Fruit fly (Drosophila melanogaster): Measurements from ENCODE around the gene Hml.
A peak's percentile ranks its signal among the peaks of the same experiment; 100 is the strongest.

The Hml gene

dm6 chr3L:13866780-13867179, 20.9 kb downstream of the Hml start, which contains the start of gene CG8745 (continued):
- TF ChIP-seq nerfin-2 (GFP tag; IDR thresholded peaks at IDR 0.05; ENCODE audit: partially characterized antibody) (peak; percentile 57; the same call in 1 of the 2 replicates), CG1603 (tag; optimal IDR thresholded peaks at IDR 0.05) (peak; percentile 8), Myb (GFP tag; optimal IDR thresholded peaks at IDR 0.05) (peak; percentile 20), Bgb (GFP tag; IDR thresholded peaks at IDR 0.05; ENCODE audit: partially characterized antibody) (peak; percentile 78), CG7963 (GFP tag; IDR thresholded peaks at IDR 0.05; ENCODE audit: partially characterized antibody) (peak; percentile 56; the same call in 2 of the 3 replicates), E2f2 (GFP tag; IDR thresholded peaks at IDR 0.05) (peak; percentile 95), Spps (tag; optimal IDR thresholded peaks at IDR 0.05) (no peak), CG10979 (tag; optimal IDR thresholded peaks at IDR 0.05) (no peak), zen2 (GFP tag; IDR thresholded peaks at IDR 0.05; ENCODE audit: partially characterized antibody) (peak; percentile 57; the same call in 1 of the 3 replicates), CG9876 (GFP tag; optimal IDR thresholded peaks at IDR 0.05) (no peak), CTCF (GFP tag; optimal IDR thresholded peaks at IDR 0.05) (peak; percentile 38), CG11504 (tag; optimal IDR thresholded peaks at IDR 0.05) (peak; percentile 98), klu (GFP tag; IDR thresholded peaks at IDR 0.05) (no peak), Opbp (GFP tag; IDR thresholded peaks at IDR 0.05; ENCODE audit: partially characterized antibody) (peak; percentile 77; the same call in 2 of the 3 replicates), ranshi (GFP tag; IDR thresholded peaks at IDR 0.05) (no peak), ato (GFP tag; IDR thresholded peaks at IDR 0.05; ENCODE audit: partially characterized antibody) (peak; percentile 46; the same call in 1 of the 2 replicates), E2f1 (GFP tag; IDR thresholded peaks at IDR 0.05) (no peak), luna (GFP tag; optimal IDR thresholded peaks at IDR 0.05) (no peak), vnd (GFP tag; IDR thresholded peaks at IDR 0.05; ENCODE audit: partially characterized antibody) (peak; percentile 59; the same call in 1 of the 3 replicates), schlank (tag; optimal IDR thresholded peaks at IDR 0.05) (no peak), stc (GFP tag; IDR thresholded peaks at IDR 0.05) (no peak), CG17328 (GFP tag; IDR thresholded peaks at IDR 0.05) (no peak), Hmr (GFP tag; optimal IDR thresholded peaks at IDR 0.05) (no peak)

dm6 chr3L:13876967-13877366, 31.1 kb downstream of the Hml start:
- TF ChIP-seq CG2202 (tag; optimal IDR thresholded peaks at IDR 0.05) (no peak), tna (GFP tag; IDR thresholded peaks at IDR 0.05; ENCODE audit: partially characterized antibody) (no peak), Dref (GFP tag; IDR thresholded peaks at IDR 0.05) (no peak), stwl (tag; optimal IDR thresholded peaks at IDR 0.05) (peak; percentile 19), CTCF (GFP tag; optimal IDR thresholded peaks at IDR 0.05) (peak; percentile 7), Jarid2 (GFP tag; optimal IDR thresholded peaks at IDR 0.05) (no peak), Abd-B (GFP tag; optimal IDR thresholded peaks at IDR 0.05) (no peak), Vsx1 (GFP tag; optimal IDR thresholded peaks at IDR 0.05) (peak; percentile 71), oc (tag; optimal IDR thresholded peaks at IDR 0.05) (no peak), Asciz (GFP tag; optimal IDR thresholded peaks at IDR 0.05) (no peak), en (GFP tag; optimal IDR thresholded peaks at IDR 0.05) (no peak), pnt (GFP tag; optimal IDR thresholded peaks at IDR 0.05) (no peak), CG11504 (tag; optimal IDR thresholded peaks at IDR 0.05) (peak; percentile 100), CG11696 (GFP tag; IDR thresholded peaks at IDR 0.05) (no peak), CG2199 (GFP tag; IDR thresholded peaks at IDR 0.05) (0 out of 3 replicates have a peak, but pooled peaks have one; percentile 72), maf-S (GFP tag; optimal IDR thresholded peaks at IDR 0.05) (no peak)

dm6 chr3L:13877904-13878303, 32.0 kb downstream of the Hml start:
- 0 out of 4 replicates have a peak, but pooled peaks have one; percentile 24 for TF ChIP-seq chinmo (GFP tag; IDR thresholded peaks at IDR 0.05; ENCODE audit: partially characterized antibody)
- TF ChIP-seq sima (GFP tag; optimal IDR thresholded peaks at IDR 0.05), result no peak
- TF ChIP-seq Pdp1 (GFP tag; optimal IDR thresholded peaks at IDR 0.05), result peak in 1 of 2 experiments; percentile 4
- peak; percentile 38 for TF ChIP-seq ap (GFP tag; IDR thresholded peaks at IDR 0.05)
- peak; percentile 80; the same call in 1 of the 3 replicates for TF ChIP-seq CG2199 (GFP tag; IDR thresholded peaks at IDR 0.05)
- TF ChIP-seq prd (optimal IDR thresholded peaks at IDR 0.05), result no peak
- no peak for TF ChIP-seq prd (GFP tag; IDR thresholded peaks at IDR 0.05)
- no peak for TF ChIP-seq CG6654 (GFP tag; optimal IDR thresholded peaks at IDR 0.05)
- 0 out of 2 replicates have a peak, but pooled peaks have one; percentile 11 for TF ChIP-seq Awh (GFP tag; IDR thresholded peaks at IDR 0.05)
- TF ChIP-seq HLH3B (GFP tag; IDR thresholded peaks at IDR 0.05), result 0 out of 2 replicates have a peak, but pooled peaks have one; percentile 29
- TF ChIP-seq esg (GFP tag; conservative IDR thresholded peaks at IDR 0.05), result peak; percentile 28; the same call in 1 of the 2 replicates
- peak; percentile 17 for TF ChIP-seq CG12071 (GFP tag; optimal IDR thresholded peaks at IDR 0.05)
- TF ChIP-seq fd96Cb (tag; optimal IDR thresholded peaks at IDR 0.05), result peak; percentile 20
- TF ChIP-seq CG9215 (GFP tag; IDR thresholded peaks at IDR 0.05), result no peak
